Worm (Caenorhabditis elegans) whole organism, early embryonic: ENCODE measurements around the gene pes-10.

Experiments
- B0310.2 ChIP-seq: sonication (generic microtip); optimal IDR thresholded peaks from 2 replicates; lab custom pipeline; 2016; ENCODE audit warnings: mild to moderate bottlenecking, missing genetic modification characterization, missing compliant biosample characterization
- F13C5.2 ChIP-seq: sonication (generic microtip); optimal IDR thresholded peaks from 2 replicates; lab custom pipeline; 2017; ENCODE audit warnings: mild to moderate bottlenecking, missing genetic modification characterization, inconsistent platforms, missing compliant biosample characterization
- aly-1 ChIP-seq: sonication (generic microtip); optimal IDR thresholded peaks from 2 replicates; lab custom pipeline; 2016; ENCODE audit warnings: missing genetic modification characterization, missing compliant biosample characterization
- ama-1 ChIP-seq: fragments of 150-350 bp; optimal IDR thresholded peaks from 2 replicates; lab custom pipeline; 2014
- ceh-13 ChIP-seq: fragments of 200-800 bp; sonication (Bioruptor generic); optimal IDR thresholded peaks from 2 replicates; lab custom pipeline; 2018; ENCODE audit warnings: mild to moderate bottlenecking, missing genetic modification characterization, missing compliant biosample characterization
- ceh-36 ChIP-seq: sonication (generic microtip); optimal IDR thresholded peaks from 2 replicates; lab custom pipeline; 2016; ENCODE audit warnings: missing genetic modification characterization, inconsistent platforms, missing compliant biosample characterization
- ets-7 ChIP-seq: sonication (generic microtip); optimal IDR thresholded peaks from 2 replicates; lab custom pipeline; 2016; ENCODE audit warnings: missing genotype, missing genetic modification characterization, missing compliant biosample characterization
- flt-1 ChIP-seq: fragments of 200-800 bp; sonication (Bioruptor generic); IDR thresholded peaks from 2 replicates; pipeline ENCODE4 v1.3.6; 2022; ENCODE audit warnings: missing genetic modification characterization, missing compliant biosample characterization
- hmbx-1 ChIP-seq: sonication (generic microtip); optimal IDR thresholded peaks from 2 replicates; lab custom pipeline; 2016; ENCODE audit warnings: mild to moderate bottlenecking, missing genetic modification characterization, missing compliant biosample characterization
- hmg-4 ChIP-seq: fragments of 200-800 bp; sonication (Bioruptor generic); optimal IDR thresholded peaks from 2 replicates; lab custom pipeline; 2018; ENCODE audit warnings: mild to moderate bottlenecking, missing genetic modification characterization, missing compliant biosample characterization
- hnd-1 ChIP-seq: sonication (generic microtip); optimal IDR thresholded peaks from 2 replicates; lab custom pipeline; 2016; ENCODE audit warnings: missing genetic modification characterization, missing compliant biosample characterization
- pes-1 ChIP-seq: fragments of 200-800 bp; sonication (Bioruptor generic); IDR thresholded peaks from 2 replicates; pipeline ENCODE4 v1.3.6; 2022; ENCODE audit warnings: missing genetic modification reagents, missing genetic modification characterization, missing compliant biosample characterization
- scrt-1 ChIP-seq: fragments of 200-800 bp; sonication (Bioruptor generic); IDR thresholded peaks from 2 replicates; pipeline ENCODE4 v1.3.6; 2022; ENCODE audit warnings: missing genetic modification characterization, missing compliant biosample characterization
- sea-1 ChIP-seq: fragments of 200-800 bp; sonication (Bioruptor generic); conservative IDR thresholded peaks from 2 replicates; pipeline ENCODE4 v1.3.6; 2022; ENCODE audit warnings: missing genetic modification characterization, missing compliant biosample characterization
- tbx-11 ChIP-seq: fragments of 200-800 bp; sonication (Bioruptor generic); IDR thresholded peaks from 2 replicates; pipeline ENCODE4 v1.3.6; 2022; ENCODE audit warnings: missing genetic modification characterization, missing compliant biosample characterization
- tbx-37 ChIP-seq: fragments of 200-800 bp; sonication (Bioruptor generic); conservative IDR thresholded peaks from 2 replicates; pipeline ENCODE4 v1.3.6; 2022; ENCODE audit warnings: missing genetic modification reagents, missing genetic modification characterization, missing compliant biosample characterization
- tra-4 ChIP-seq: sonication (generic microtip); optimal IDR thresholded peaks from 2 replicates; lab custom pipeline; 2017; ENCODE audit warnings: missing genetic modification characterization, missing compliant biosample characterization

pes-10 gene

ce11 chrII:12830347-12830746 is 17.3 kb downstream of the pes-10 start, which contains the start of gene bcmo-1:
bcmo-1 (plus strand) TSS chrII:12830676.
- TF ChIP-seq hnd-1: no peak
- TF ChIP-seq tbx-11 (GFP tag; lab: Robert Waterston, UW): no peak
- no peak for TF ChIP-seq F13C5.2 (tag; lab: Kevin White, UChicago)
- no peak for TF ChIP-seq B0310.2 (tag; lab: Kevin White, UChicago)
- TF ChIP-seq aly-1 (tag; lab: Kevin White, UChicago): no peak
- TF ChIP-seq pes-1: no peak
- TF ChIP-seq ama-1 (lab: Kevin White, UChicago): no peak
- no peak for TF ChIP-seq flt-1 (GFP tag; lab: Robert Waterston, UW)
- TF ChIP-seq tra-4 (tag; lab: Kevin White, UChicago): no peak
- no peak for TF ChIP-seq hmbx-1 (tag; lab: Kevin White, UChicago)
- no peak for TF ChIP-seq scrt-1
- TF ChIP-seq ceh-36 (tag; lab: Kevin White, UChicago): no peak
- TF ChIP-seq tbx-37 (GFP tag; lab: Robert Waterston, UW): no peak

- no peak for TF ChIP-seq ceh-13 (GFP tag; lab: Kevin White, UChicago)
- TF ChIP-seq B0310.2 (tag; lab: Kevin White, UChicago): no peak
- TF ChIP-seq hmg-4 (GFP tag; lab: Kevin White, UChicago): no peak
- TF ChIP-seq ceh-36 (tag; lab: Kevin White, UChicago): no peak
- TF ChIP-seq hmbx-1 (tag; lab: Kevin White, UChicago): no peak
- TF ChIP-seq scrt-1: no peak
- no peak for TF ChIP-seq ama-1 (lab: Kevin White, UChicago)
- TF ChIP-seq pes-1: no peak
- TF ChIP-seq tbx-11 (GFP tag; lab: Robert Waterston, UW): no peak
Observed at ce11 chrII:12828863-12829262, 18.8 kb downstream of the pes-10 start, which contains the start of gene Y46G5A.23. Y46G5A.23 (minus strand) TSS chrII:12828963.

ce11 chrII:12826752-12827151 is 20.9 kb downstream of the pes-10 start, which contains the start of gene Y46G5A.38:
Y46G5A.38 (plus strand) TSS chrII:12827052.
- TF ChIP-seq F13C5.2 (tag; lab: Kevin White, UChicago) (no peak), tbx-11 (GFP tag; lab: Robert Waterston, UW) (no peak), ama-1 (lab: Kevin White, UChicago) (no peak), ceh-13 (GFP tag; lab: Kevin White, UChicago) (no peak), ets-7 (tag; lab: Kevin White, UChicago) (no peak), hmg-4 (GFP tag; lab: Kevin White, UChicago) (no peak), scrt-1 (no peak), hnd-1 (no peak), tbx-37 (GFP tag; lab: Robert Waterston, UW) (no peak), flt-1 (GFP tag; lab: Robert Waterston, UW) (no peak), ceh-36 (tag; lab: Kevin White, UChicago) (no peak), tra-4 (tag; lab: Kevin White, UChicago) (no peak), hmbx-1 (tag; lab: Kevin White, UChicago) (no peak), pes-1 (no peak), aly-1 (tag; lab: Kevin White, UChicago) (no peak)

ce11 chrII:12824463-12824862 is 23.2 kb downstream of the pes-10 start:
- TF ChIP-seq ceh-13 (GFP tag; lab: Kevin White, UChicago) (no peak), pes-1 (peak; percentile 16; the same call in 1 of the 2 replicates), ceh-36 (tag; lab: Kevin White, UChicago) (peak; percentile 94)

- no peak for TF ChIP-seq ceh-13 (GFP tag; lab: Kevin White, UChicago)
- no peak for TF ChIP-seq pes-1
- TF ChIP-seq flt-1 (GFP tag; lab: Robert Waterston, UW): no peak
- TF ChIP-seq ceh-36 (tag; lab: Kevin White, UChicago): no peak
- no peak for TF ChIP-seq tbx-37 (GFP tag; lab: Robert Waterston, UW)
- no peak for TF ChIP-seq F13C5.2 (tag; lab: Kevin White, UChicago)
- no peak for TF ChIP-seq tbx-11 (GFP tag; lab: Robert Waterston, UW)
- no peak for TF ChIP-seq ets-7 (tag; lab: Kevin White, UChicago)
- TF ChIP-seq ama-1 (lab: Kevin White, UChicago): no peak
- TF ChIP-seq scrt-1: no peak
Observed at ce11 chrII:12823437-12823836, 24.2 kb downstream of the pes-10 start, which contains the start of gene Y46G5A.36. Y46G5A.36 (plus strand) TSS chrII:12823679.

- TF ChIP-seq ama-1 (lab: Kevin White, UChicago): no peak
- TF ChIP-seq hnd-1: no peak
- no peak for TF ChIP-seq hmg-4 (GFP tag; lab: Kevin White, UChicago)
- no peak for TF ChIP-seq flt-1 (GFP tag; lab: Robert Waterston, UW)
- TF ChIP-seq scrt-1: no peak
- no peak for TF ChIP-seq tbx-11 (GFP tag; lab: Robert Waterston, UW)
- TF ChIP-seq aly-1 (tag; lab: Kevin White, UChicago): no peak
Observed at ce11 chrII:12819979-12820378, 27.7 kb downstream of the pes-10 start.

- TF ChIP-seq tbx-37 (GFP tag; lab: Robert Waterston, UW) (no peak), aly-1 (tag; lab: Kevin White, UChicago) (no peak), ceh-36 (tag; lab: Kevin White, UChicago) (no peak), tra-4 (tag; lab: Kevin White, UChicago) (no peak), hnd-1 (no peak), F13C5.2 (tag; lab: Kevin White, UChicago) (no peak)
Observed at ce11 chrII:12818488-12818887, 29.1 kb downstream of the pes-10 start, which contains the start of gene Y46G5A.22. Y46G5A.22 (minus strand) TSS chrII:12818588.

- TF ChIP-seq ceh-36 (tag; lab: Kevin White, UChicago) (no peak), hmg-4 (GFP tag; lab: Kevin White, UChicago) (no peak), aly-1 (tag; lab: Kevin White, UChicago) (no peak), tbx-37 (GFP tag; lab: Robert Waterston, UW) (no peak), B0310.2 (tag; lab: Kevin White, UChicago) (no peak), ets-7 (tag; lab: Kevin White, UChicago) (no peak), sea-1 (no peak)
Observed at ce11 chrII:12816412-12817146, 31.1 kb downstream of the pes-10 start, which contains the start of gene acl-7. acl-7 (minus strand) TSS chrII:12816462.
